Worm (Caenorhabditis elegans): ENCODE data around the gene F25B3.2.

- TF ChIP-seq snpc-4 (tag; optimal IDR thresholded peaks at IDR 0.05) = no peak
- TF ChIP-seq jun-1 (tag; optimal IDR thresholded peaks at IDR 0.05) = no peak
- no peak for TF ChIP-seq lin-39 (tag; optimal IDR thresholded peaks at IDR 0.05)
- no peak for TF ChIP-seq nhr-90 (tag; optimal IDR thresholded peaks at IDR 0.05; ENCODE audit: poor library complexity)
- no peak for TF ChIP-seq nhr-19 (GFP tag; conservative IDR thresholded peaks at IDR 0.05)
- TF ChIP-seq egl-27 (tag; optimal IDR thresholded peaks at IDR 0.05) = no peak
- TF ChIP-seq swsn-7 (tag; optimal IDR thresholded peaks at IDR 0.05) = no peak
- no peak for TF ChIP-seq pqm-1 (tag; optimal IDR thresholded peaks at IDR 0.05)
- no peak for TF ChIP-seq ztf-11 (tag; optimal IDR thresholded peaks at IDR 0.05)
Measured at ce11 chrV:9629114-9629513, 52.0 kb downstream of the F25B3.2 start, which contains the start of gene idpc-3.

Measured in whole organism, L1 larva.